Worm (Caenorhabditis elegans): Measurements from ENCODE around the gene ivph-3.

Gene ivph-3

DNA sequence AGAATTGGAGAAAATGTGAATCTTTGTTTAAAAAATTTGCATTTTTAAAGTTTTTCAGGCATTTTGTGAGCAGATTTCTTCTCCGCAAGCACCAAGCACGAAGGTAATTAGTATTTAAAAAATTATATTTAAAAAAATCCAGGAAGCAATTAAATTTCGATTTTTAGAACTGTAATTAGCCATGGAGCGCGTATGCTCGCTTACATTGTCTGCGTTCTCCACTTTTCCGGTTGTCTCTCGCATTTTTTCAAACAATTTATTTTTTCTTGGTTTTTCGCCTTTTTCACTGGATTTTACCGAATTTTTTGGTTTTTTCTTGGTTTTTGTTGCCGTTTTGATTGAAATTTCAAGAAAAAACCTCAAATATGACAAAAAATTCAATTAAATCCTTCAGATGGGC is 1.8 kb downstream of the ivph-3 start:
- TF ChIP-seq lin-15B (tag; optimal IDR thresholded peaks at IDR 0.05): peak; percentile 57
- TF ChIP-seq pha-4 (tag; optimal IDR thresholded peaks at IDR 0.05): peak; percentile 38
- no peak for TF ChIP-seq nhr-67 (tag; optimal IDR thresholded peaks at IDR 0.05)

DNA sequence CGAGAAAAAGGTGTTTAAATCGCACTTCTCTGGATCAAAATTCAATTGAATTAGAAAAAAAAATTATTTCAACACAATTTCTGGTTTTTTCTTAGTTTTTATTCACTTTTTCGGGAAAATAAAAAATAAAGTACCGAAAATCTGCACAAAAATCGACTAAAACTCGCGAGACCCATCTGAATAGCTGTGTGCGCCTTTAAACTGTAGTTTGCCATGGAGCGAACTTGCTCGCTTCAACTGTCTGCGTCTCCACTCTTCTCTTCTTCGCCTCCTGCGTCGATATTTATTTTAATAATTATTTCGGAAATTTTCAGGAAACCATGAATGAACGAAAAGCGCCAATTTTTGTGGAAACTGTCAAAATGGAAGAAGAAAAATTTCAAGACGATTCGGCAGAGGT is 2.3 kb downstream of the ivph-3 start:
- no peak for TF ChIP-seq R02D3.7 (tag; optimal IDR thresholded peaks at IDR 0.05)
- no peak for TF ChIP-seq nhr-237 (tag; optimal IDR thresholded peaks at IDR 0.05)
- no peak for TF ChIP-seq ceh-82 (tag; optimal IDR thresholded peaks at IDR 0.05)
- no peak for TF ChIP-seq mdl-1 (tag; optimal IDR thresholded peaks at IDR 0.05)
- TF ChIP-seq nhr-11 (tag; optimal IDR thresholded peaks at IDR 0.05): no peak
- no peak for TF ChIP-seq nhr-25 (tag; optimal IDR thresholded peaks at IDR 0.05)
- no peak for TF ChIP-seq zag-1 (tag; optimal IDR thresholded peaks at IDR 0.05)
- no peak for TF ChIP-seq egl-5 (tag; optimal IDR thresholded peaks at IDR 0.05)

DNA sequence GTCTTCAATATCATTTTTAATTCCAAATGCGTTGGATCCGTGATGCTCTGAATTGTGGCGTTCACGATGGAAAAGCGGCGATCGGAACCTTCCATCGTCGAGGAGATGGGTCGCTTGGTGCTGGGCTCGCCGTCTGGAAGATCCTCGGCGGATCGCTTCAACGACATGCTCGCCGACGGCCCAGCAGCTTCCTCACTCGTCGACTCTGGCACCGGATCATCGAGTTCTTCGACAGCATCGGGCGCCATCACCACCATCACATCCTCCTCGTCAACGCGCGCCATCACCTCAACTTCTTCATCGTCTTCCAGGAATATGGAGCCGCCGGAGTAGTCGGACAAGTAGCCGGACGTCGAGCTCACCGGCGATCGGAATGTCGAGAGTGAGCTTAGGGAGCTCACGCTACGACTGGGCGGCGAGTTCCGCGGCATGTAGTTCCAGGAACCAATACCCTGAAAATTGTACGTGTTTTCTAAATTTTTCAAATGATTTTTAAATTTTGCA is 9.5 kb downstream of the ivph-3 start, which contains the start of gene Y67D8C.6:
Y67D8C.6 (minus strand) TSS at position 454 of the 504 bp plus-strand sequence.
- TF ChIP-seq egl-5 (tag; optimal IDR thresholded peaks at IDR 0.05): no peak
- TF ChIP-seq ceh-16 (tag; optimal IDR thresholded peaks at IDR 0.05): no peak
- no peak for TF ChIP-seq R02D3.7 (tag; optimal IDR thresholded peaks at IDR 0.05)
- TF ChIP-seq fkh-2 (tag; optimal IDR thresholded peaks at IDR 0.05): no peak
- TF ChIP-seq nhr-23 (tag; optimal IDR thresholded peaks at IDR 0.05): no peak
- TF ChIP-seq elt-3 (tag; optimal IDR thresholded peaks at IDR 0.05): no peak
- no peak for TF ChIP-seq ceh-9 (tag; optimal IDR thresholded peaks at IDR 0.05)
- no peak for TF ChIP-seq mdl-1 (tag; optimal IDR thresholded peaks at IDR 0.05)
- TF ChIP-seq jun-1 (tag; optimal IDR thresholded peaks at IDR 0.05): no peak
- no peak for TF ChIP-seq tbx-2 (tag; optimal IDR thresholded peaks at IDR 0.05)
- no peak for TF ChIP-seq ceh-28 (tag; optimal IDR thresholded peaks at IDR 0.05)
- no peak for TF ChIP-seq elt-1 (tag; optimal IDR thresholded peaks at IDR 0.05)
- no peak for TF ChIP-seq pqm-1 (tag; optimal IDR thresholded peaks at IDR 0.05)
- TF ChIP-seq eor-1 (tag; optimal IDR thresholded peaks at IDR 0.05): no peak
- TF ChIP-seq ZK546.5 (tag; optimal IDR thresholded peaks at IDR 0.05): no peak
- TF ChIP-seq nhr-76 (tag; optimal IDR thresholded peaks at IDR 0.05): no peak
- no peak for TF ChIP-seq elt-2 (tag; optimal IDR thresholded peaks at IDR 0.05)
- TF ChIP-seq ama-1 (optimal IDR thresholded peaks at IDR 0.05): no peak

DNA sequence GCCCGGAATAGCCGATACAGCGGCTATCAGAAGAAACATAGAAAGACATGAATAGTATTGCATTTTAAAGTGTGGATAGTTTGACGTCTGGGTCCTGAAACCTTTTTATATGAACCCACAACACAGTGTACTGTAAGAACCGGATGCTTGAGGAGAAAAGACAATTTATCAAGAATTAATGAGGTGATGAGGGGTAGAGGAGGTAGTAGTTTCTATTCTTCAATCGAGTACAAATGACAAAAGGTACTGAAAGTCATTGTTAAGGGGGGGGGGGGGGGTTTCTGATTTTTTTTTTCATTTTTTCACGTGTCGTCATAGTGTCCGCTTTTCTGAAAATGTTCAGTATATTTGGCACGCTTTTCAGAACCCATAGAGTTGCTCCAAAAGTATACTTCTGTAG is 13.3 kb downstream of the ivph-3 start, which contains the start of gene Y67D8C.7:
Y67D8C.7 (minus strand) TSS at position 101 of the 400 bp plus-strand sequence.
- TF ChIP-seq aly-2 (tag; optimal IDR thresholded peaks at IDR 0.05) (no peak), mml-1 (tag; optimal IDR thresholded peaks at IDR 0.05) (no peak), snpc-4 (tag; optimal IDR thresholded peaks at IDR 0.05) (no peak), nfya-1 (tag; optimal IDR thresholded peaks at IDR 0.05; ENCODE audit: insufficient read depth) (no peak), pqm-1 (tag; optimal IDR thresholded peaks at IDR 0.05) (no peak), nhr-28 (tag; optimal IDR thresholded peaks at IDR 0.05) (no peak), R02D3.7 (tag; optimal IDR thresholded peaks at IDR 0.05) (no peak), ZK546.5 (tag; optimal IDR thresholded peaks at IDR 0.05) (no peak), zag-1 (tag; optimal IDR thresholded peaks at IDR 0.05) (no peak), elt-1 (tag; optimal IDR thresholded peaks at IDR 0.05) (no peak), ceh-16 (tag; optimal IDR thresholded peaks at IDR 0.05) (no peak), nhr-23 (tag; optimal IDR thresholded peaks at IDR 0.05) (no peak), ceh-28 (tag; optimal IDR thresholded peaks at IDR 0.05) (no peak), lsy-12 (tag; optimal IDR thresholded peaks at IDR 0.05) (no peak), ceh-9 (tag; optimal IDR thresholded peaks at IDR 0.05) (no peak), lin-15B (tag; optimal IDR thresholded peaks at IDR 0.05) (no peak), fos-1 (tag; optimal IDR thresholded peaks at IDR 0.05) (no peak), sea-2 (GFP tag; optimal IDR thresholded peaks at IDR 0.05) (no peak), nhr-43 (tag; optimal IDR thresholded peaks at IDR 0.05; ENCODE audit: poor library complexity, severe bottlenecking) (no peak), nhr-25 (tag; optimal IDR thresholded peaks at IDR 0.05) (no peak)

All from whole organism, L3 larva.